Fruit fly (Drosophila melanogaster) whole organism, embryonic: ENCODE results near the gene CG7766.
A peak's percentile ranks its signal among the peaks of the same experiment; 100 is the strongest.

Experiments
- Adf1 ChIP-seq: fragments of 200-800 bp; sonication (Bioruptor generic); IDR thresholded peaks from 2 replicates; pipeline ENCODE4 v1.3.6; 2022; ENCODE audit warnings: missing biosample characterization, missing genetic modification characterization
- Asciz ChIP-seq: fragments of 200-800 bp; sonication (Bioruptor generic); optimal IDR thresholded peaks from 2 replicates; lab custom pipeline; 2017; ENCODE audit warnings: missing biosample characterization, mild to moderate bottlenecking, missing genetic modification characterization, missing genetic modification reagents
- BtbVII ChIP-seq: fragments of 200-800 bp; sonication (Bioruptor generic); optimal IDR thresholded peaks from 3 replicates; lab custom pipeline; 2017; ENCODE audit warnings: missing biosample characterization, mild to moderate bottlenecking, missing genetic modification characterization
- CG10366 ChIP-seq: fragments of 200-800 bp; sonication (Bioruptor generic); IDR thresholded peaks from 2 replicates; pipeline ENCODE4 v1.3.6; 2022; ENCODE audit warnings: missing biosample characterization, missing genetic modification characterization
- CG10543 ChIP-seq: fragments of 200-800 bp; sonication (Bioruptor generic); optimal IDR thresholded peaks from 3 replicates; lab custom pipeline; 2017; ENCODE audit warnings: missing biosample characterization, mild to moderate bottlenecking, missing genetic modification characterization, moderate library complexity
- CG11504 ChIP-seq: fragments of 200-800 bp; sonication (Bioruptor generic); optimal IDR thresholded peaks from 3 replicates; lab custom pipeline; 2019; ENCODE audit warnings: missing biosample characterization, mild to moderate bottlenecking, missing genetic modification characterization, moderate library complexity
- CG11696 ChIP-seq: fragments of 200-800 bp; sonication (Bioruptor generic); IDR thresholded peaks from 2 replicates; pipeline ENCODE4 v1.3.6; 2022; ENCODE audit warnings: missing biosample characterization, missing genetic modification characterization
- CG12236 ChIP-seq: fragments of 200-800 bp; sonication (Bioruptor generic); optimal IDR thresholded peaks from 2 replicates; lab custom pipeline; 2016; ENCODE audit warnings: missing biosample characterization, missing genetic modification characterization
- CG12299 ChIP-seq: fragments of 200-800 bp; sonication (Bioruptor generic); optimal IDR thresholded peaks from 2 replicates; lab custom pipeline; 2018; ENCODE audit warnings: missing biosample characterization, mild to moderate bottlenecking, missing genetic modification characterization
- CG12942 ChIP-seq: fragments of 200-800 bp; sonication (Bioruptor generic); optimal IDR thresholded peaks from 3 replicates; lab custom pipeline; 2016; ENCODE audit warnings: missing biosample characterization, missing genetic modification characterization
- CG13424 ChIP-seq: fragments of 200-800 bp; sonication (Bioruptor generic); optimal IDR thresholded peaks from 2 replicates; lab custom pipeline; 2019; ENCODE audit warnings: missing biosample characterization, mild to moderate bottlenecking, missing genetic modification characterization, moderate library complexity
- CG14441 ChIP-seq: fragments of 200-800 bp; sonication (Bioruptor generic); IDR thresholded peaks from 2 replicates; pipeline ENCODE4 v1.3.6; 2022; ENCODE audit warnings: missing biosample characterization, missing genetic modification characterization
- CG15073 ChIP-seq: fragments of 200-800 bp; sonication (Bioruptor generic); optimal IDR thresholded peaks from 2 replicates; lab custom pipeline; 2016; ENCODE audit warnings: missing biosample characterization, missing genetic modification characterization
- CG15601 ChIP-seq: fragments of 200-800 bp; sonication (Bioruptor generic); optimal IDR thresholded peaks from 3 replicates; lab custom pipeline; 2019; ENCODE audit warnings: missing biosample characterization, mild to moderate bottlenecking, missing genetic modification characterization, moderate library complexity
- CG1647 ChIP-seq: fragments of 200-800 bp; sonication (Bioruptor generic); optimal IDR thresholded peaks from 3 replicates; lab custom pipeline; 2016; ENCODE audit warnings: missing biosample characterization, missing genetic modification characterization
- CG18764 ChIP-seq: fragments of 200-800 bp; sonication (Bioruptor generic); optimal IDR thresholded peaks from 3 replicates; lab custom pipeline; 2016; ENCODE audit warnings: missing biosample characterization, missing genetic modification characterization
- CG3065 ChIP-seq: fragments of 200-800 bp; sonication (Bioruptor generic); optimal IDR thresholded peaks from 2 replicates; lab custom pipeline; 2016; ENCODE audit warnings: missing biosample characterization, missing genetic modification characterization
- CG32532 ChIP-seq: fragments of 200-800 bp; sonication (Bioruptor generic); IDR thresholded peaks from 2 replicates; pipeline ENCODE4 v1.3.6; 2022; ENCODE audit warnings: missing biosample characterization, missing genetic modification characterization
- CG32767 ChIP-seq: fragments of 200-800 bp; sonication (Bioruptor generic); IDR thresholded peaks from 2 replicates; pipeline ENCODE4 v1.3.6; 2022; ENCODE audit warnings: missing biosample characterization, missing genetic modification characterization
- CG3407 ChIP-seq: fragments of 200-800 bp; sonication (Bioruptor generic); optimal IDR thresholded peaks from 2 replicates; lab custom pipeline; 2018; ENCODE audit warnings: missing biosample characterization, mild to moderate bottlenecking, missing genetic modification characterization
- CG6854 ChIP-seq: fragments of 200-800 bp; sonication (Bioruptor generic); optimal IDR thresholded peaks from 3 replicates; lab custom pipeline; 2017; ENCODE audit warnings: missing biosample characterization, mild to moderate bottlenecking, missing genetic modification characterization
- CoRest ChIP-seq: fragments of 200-800 bp; sonication (Bioruptor generic); optimal IDR thresholded peaks from 3 replicates; lab custom pipeline; 2018; ENCODE audit warnings: missing biosample characterization, mild to moderate bottlenecking, missing genetic modification characterization, moderate library complexity
- Dad ChIP-seq: fragments of 200-800 bp; sonication (Bioruptor generic); optimal IDR thresholded peaks from 3 replicates; lab custom pipeline; 2016; ENCODE audit warnings: missing biosample characterization, missing genetic modification characterization
- Dbx ChIP-seq: fragments of 200-800 bp; sonication (Bioruptor generic); IDR thresholded peaks from 3 replicates; pipeline ENCODE4 v1.3.6; 2022; ENCODE audit warnings: missing biosample characterization, missing genetic modification characterization
- Dip2 ChIP-seq: fragments of 200-800 bp; sonication (Bioruptor generic); IDR thresholded peaks from 2 replicates; pipeline ENCODE4 v1.3.6; 2022; ENCODE audit warnings: missing biosample characterization, missing genetic modification characterization
- Drgx ChIP-seq: fragments of 200-800 bp; sonication (Bioruptor generic); IDR thresholded peaks from 2 replicates; pipeline ENCODE4 v1.3.6; 2022; ENCODE audit warnings: missing biosample characterization, missing genetic modification characterization
- Eip74EF ChIP-seq, 2 experiments: fragments of 200-800 bp in 1 of 2; fragments of >200 bp in 1 of 2; sonication (Bioruptor generic) in 1 of 2; optimal IDR thresholded peaks; 2 replicates each; lab custom pipeline; 2017 to 2019; ENCODE audit warnings: missing biosample characterization in 2 of 2, missing genetic modification characterization in 2 of 2, mild to moderate bottlenecking in 1 of 2, moderate library complexity in 1 of 2
- Hmr ChIP-seq: fragments of 200-800 bp; sonication (Bioruptor generic); optimal IDR thresholded peaks from 3 replicates; lab custom pipeline; 2017; ENCODE audit warnings: mild to moderate bottlenecking, missing biosample characterization, missing genetic modification reagents, missing genetic modification characterization
- Mrtf ChIP-seq: fragments of 200-800 bp; sonication (Bioruptor generic); IDR thresholded peaks from 3 replicates; pipeline ENCODE4 v1.3.6; 2022; ENCODE audit warnings: missing biosample characterization, missing genetic modification characterization
- Pdp1 ChIP-seq, 2 experiments: fragments of 200-800 bp; sonication (Bioruptor generic); optimal IDR thresholded peaks; 3 replicates each; lab custom pipeline; 2016; ENCODE audit warnings: missing biosample characterization in 2 of 2, missing genetic modification characterization in 2 of 2, mild to moderate bottlenecking in 1 of 2, moderate library complexity in 1 of 2
- Rx ChIP-seq: fragments of 200-800 bp; sonication (Bioruptor generic); IDR thresholded peaks from 2 replicates; pipeline ENCODE4 v1.3.6; 2022; ENCODE audit warnings: missing biosample characterization, missing genetic modification characterization
- Sin3A ChIP-seq: fragments of >200 bp; optimal IDR thresholded peaks from 2 replicates; lab custom pipeline; 2018
- Taf1 ChIP-seq: fragments of 200-800 bp; sonication (Bioruptor generic); IDR thresholded peaks from 2 replicates; pipeline ENCODE4 v1.3.6; 2022; ENCODE audit warnings: missing biosample characterization, missing genetic modification characterization
- Usf ChIP-seq: fragments of 200-800 bp; sonication (Bioruptor generic); optimal IDR thresholded peaks from 2 replicates; lab custom pipeline; 2017; ENCODE audit warnings: missing genotype, missing biosample characterization, missing genetic modification characterization
- ac ChIP-seq: fragments of 200-800 bp; sonication (Bioruptor generic); optimal IDR thresholded peaks from 3 replicates; lab custom pipeline; 2017; ENCODE audit warnings: missing biosample characterization, mild to moderate bottlenecking, missing genetic modification characterization
- corto ChIP-seq: fragments of 200-800 bp; sonication (Bioruptor generic); optimal IDR thresholded peaks from 2 replicates; lab custom pipeline; 2016; ENCODE audit warnings: missing biosample characterization, mild to moderate bottlenecking, missing genetic modification characterization, moderate library complexity
- crol ChIP-seq: fragments of 200-800 bp; sonication (Bioruptor generic); IDR thresholded peaks from 2 replicates; pipeline ENCODE4 v1.3.6; 2022; ENCODE audit warnings: missing biosample characterization, missing genetic modification characterization
- cwo ChIP-seq: fragments of 200-800 bp; sonication (Bioruptor generic); optimal IDR thresholded peaks from 3 replicates; lab custom pipeline; 2017; ENCODE audit warnings: missing biosample characterization, missing genetic modification characterization, mild to moderate bottlenecking, moderate library complexity, missing genetic modification reagents
- dysf ChIP-seq: fragments of 200-800 bp; sonication (Bioruptor generic); IDR thresholded peaks from 3 replicates; pipeline ENCODE4 v1.3.6; 2022; ENCODE audit warnings: missing biosample characterization, missing genetic modification characterization
- fd3F ChIP-seq: fragments of 200-800 bp; sonication (Bioruptor generic); optimal IDR thresholded peaks from 2 replicates; lab custom pipeline; 2018; ENCODE audit warnings: missing biosample characterization, mild to moderate bottlenecking, missing genetic modification characterization, moderate library complexity
- her ChIP-seq: fragments of 200-800 bp; sonication (Bioruptor generic); optimal IDR thresholded peaks from 2 replicates; lab custom pipeline; 2016; ENCODE audit warnings: missing biosample characterization, missing genetic modification characterization
- lov ChIP-seq, 2 experiments: fragments of 200-800 bp in 1 of 2; fragments of >200 bp in 1 of 2; sonication (Bioruptor generic) in 1 of 2; IDR thresholded peaks in 1 of 2; optimal IDR thresholded peaks in 1 of 2; 2 replicates in 1 of 2; 3 replicates in 1 of 2; pipeline versions ENCODE4 v1.3.6 to Lab custom; 2017 to 2022; ENCODE audit warnings: missing biosample characterization in 1 of 2, missing genetic modification characterization in 1 of 2
- mam ChIP-seq: fragments of 200-800 bp; sonication (Bioruptor generic); optimal IDR thresholded peaks from 3 replicates; lab custom pipeline; 2016; ENCODE audit warnings: missing biosample characterization, missing genetic modification characterization
- pita ChIP-seq: fragments of 200-800 bp; sonication (Bioruptor generic); optimal IDR thresholded peaks from 2 replicates; lab custom pipeline; 2017; ENCODE audit warnings: missing biosample characterization, mild to moderate bottlenecking, missing genetic modification characterization
- sob ChIP-seq: fragments of 200-800 bp; sonication (Bioruptor generic); IDR thresholded peaks from 2 replicates; pipeline ENCODE4 v1.3.6; 2022; ENCODE audit warnings: missing biosample characterization, missing genetic modification characterization
- sr ChIP-seq: fragments of 200-800 bp; sonication (Bioruptor generic); IDR thresholded peaks from 3 replicates; pipeline ENCODE4 v1.3.6; 2022; ENCODE audit warnings: missing biosample characterization, missing genetic modification characterization
- ssp ChIP-seq: fragments of 200-800 bp; sonication (Bioruptor generic); IDR thresholded peaks from 2 replicates; pipeline ENCODE4 v1.3.6; 2022; ENCODE audit warnings: missing biosample characterization, missing genetic modification characterization
- vnd ChIP-seq: fragments of 200-800 bp; sonication (Bioruptor generic); IDR thresholded peaks from 3 replicates; pipeline ENCODE4 v1.3.6; 2022; ENCODE audit warnings: missing biosample characterization, missing genetic modification characterization; ENCODE audit not compliant: partially characterized antibody
- vvl ChIP-seq: fragments of 200-800 bp; sonication (Bioruptor generic); IDR thresholded peaks from 2 replicates; pipeline ENCODE4 v1.3.6; 2022; ENCODE audit warnings: missing biosample characterization, missing genetic modification characterization
- wek ChIP-seq: fragments of 200-800 bp; sonication (Bioruptor generic); optimal IDR thresholded peaks from 3 replicates; lab custom pipeline; 2018; ENCODE audit warnings: missing biosample characterization, mild to moderate bottlenecking, missing genetic modification characterization, moderate library complexity

CG7766 gene

dm6 chrX:9119671-9120364 is 16.3 kb upstream of the CG7766 start:
- TF ChIP-seq sob (no peak), fd3F (GFP tag; lab: Kevin White, UChicago) (no peak), mam (GFP tag; lab: Kevin White, UChicago) (no peak), Hmr (GFP tag; lab: Kevin White, UChicago) (peak; percentile 24), CG13424 (peak; percentile 27), CG32532 (GFP tag; lab: Robert Waterston, UW) (no peak), Dbx (no peak), cwo (GFP tag; lab: Kevin White, UChicago) (peak; percentile 0), CG6854 (GFP tag; lab: Kevin White, UChicago) (no peak), vnd (GFP tag; lab: Robert Waterston, UW) (no peak), Mrtf (GFP tag; lab: Robert Waterston, UW) (no peak), ssp (no peak), her (no peak), CG1647 (GFP tag; lab: Kevin White, UChicago) (no peak), lov (optimal IDR thresholded peaks at IDR 0.05; lab: Kevin White, UChicago) (no peak), lov (GFP tag; IDR thresholded peaks at IDR 0.05; lab: Robert Waterston, UW) (no peak), CG12942 (GFP tag; lab: Kevin White, UChicago) (no peak), BtbVII (peak; percentile 36), CG11504 (tag; lab: Kevin White, UChicago) (peak; percentile 67), ac (no peak), Asciz (peak; percentile 19), CG14441 (no peak), corto (GFP tag; lab: Kevin White, UChicago) (no peak), Dip2 (GFP tag; lab: Robert Waterston, UW) (no peak), Adf1 (GFP tag; lab: Robert Waterston, UW) (no peak), dysf (GFP tag; lab: Robert Waterston, UW) (no peak), Drgx (GFP tag; lab: Robert Waterston, UW) (no peak), CG12299 (tag; lab: Kevin White, UChicago) (no peak), CG32767 (GFP tag; lab: Robert Waterston, UW) (no peak), crol (GFP tag; lab: Robert Waterston, UW) (peak; percentile 73), Dad (GFP tag; lab: Kevin White, UChicago) (no peak), Rx (no peak), Taf1 (GFP tag; lab: Robert Waterston, UW) (no peak), pita (GFP tag; lab: Kevin White, UChicago) (no peak), sr (GFP tag; lab: Robert Waterston, UW) (peak; percentile 58; the same call in 2 of the 3 replicates), CG3407 (GFP tag; lab: Kevin White, UChicago) (no peak), Usf (GFP tag; lab: Kevin White, UChicago) (no peak), Sin3A (lab: Kevin White, UChicago) (no peak), CG3065 (GFP tag; lab: Kevin White, UChicago) (no peak), Eip74EF (GFP tag; optimal IDR thresholded peaks at IDR 0.05; lab: Kevin White, UChicago) (no peak), CG15601 (no peak), CG10366 (no peak), CG12236 (GFP tag; lab: Kevin White, UChicago) (no peak), vvl (GFP tag; lab: Robert Waterston, UW) (no peak; the same call in 1 of the 2 replicates), wek (GFP tag; lab: Kevin White, UChicago) (no peak), CG11696 (no peak), CG10543 (GFP tag; lab: Kevin White, UChicago) (no peak), CG18764 (GFP tag; lab: Kevin White, UChicago) (no peak), CG15073 (GFP tag; lab: Kevin White, UChicago) (no peak), CoRest (tag; lab: Kevin White, UChicago) (peak; percentile 46), Pdp1 (GFP tag; optimal IDR thresholded peaks at IDR 0.05; lab: Kevin White, UChicago) (no peak)
